Fruit fly (Drosophila melanogaster): ENCODE data around the gene CG17593.

DNA sequence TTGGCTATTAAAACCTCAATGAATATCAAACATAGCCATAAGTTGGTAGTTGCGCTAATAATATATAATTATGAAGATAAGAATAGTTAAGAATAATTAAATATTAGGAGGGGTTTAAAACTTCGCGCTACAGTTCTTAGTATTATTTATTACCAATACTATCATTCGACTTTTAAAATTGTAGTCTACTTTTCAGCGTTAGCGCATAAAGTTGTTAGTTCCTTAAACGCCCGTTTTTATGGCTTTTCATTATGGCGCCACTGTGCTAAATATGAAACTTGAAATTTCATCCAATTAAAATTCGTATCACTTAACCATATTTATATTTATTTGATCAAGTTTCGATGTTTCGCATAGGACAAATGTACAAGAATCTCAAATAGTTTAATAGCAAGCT is 34.2 kb upstream of the CG17593 start:
- no peak for TF ChIP-seq EcR (GFP tag; optimal IDR thresholded peaks at IDR 0.05)
- no peak for TF ChIP-seq psq (optimal IDR thresholded peaks at IDR 0.05)
- no peak for TF ChIP-seq usp (GFP tag; optimal IDR thresholded peaks at IDR 0.05)
- TF ChIP-seq Dll (optimal IDR thresholded peaks at IDR 0.05): no peak
- TF ChIP-seq pan (optimal IDR thresholded peaks at IDR 0.05): no peak
- no peak for TF ChIP-seq CG8478 (optimal IDR thresholded peaks at IDR 0.05)
